Fruit fly (Drosophila melanogaster) whole organism: ENCODE measurements around the gene MsR1.

Experiments
- CG8478 ChIP-seq: fragments of >200 bp; optimal IDR thresholded peaks from 2 replicates; lab custom pipeline; 2018; ENCODE audit warnings: inconsistent platforms
- Dll ChIP-seq: fragments of >200 bp; optimal IDR thresholded peaks from 2 replicates; lab custom pipeline; 2017
- EcR ChIP-seq, 2 experiments: fragments of >200 bp; optimal IDR thresholded peaks; 2 replicates each; lab custom pipeline; 2017; ENCODE audit warnings: missing biosample characterization in 2 of 2, missing genetic modification characterization in 2 of 2, missing genetic modification reagents in 2 of 2
- pan ChIP-seq: fragments of >200 bp; optimal IDR thresholded peaks from 2 replicates; lab custom pipeline; 2017
- psq ChIP-seq: fragments of >200 bp; optimal IDR thresholded peaks from 2 replicates; lab custom pipeline; 2017
- usp ChIP-seq: fragments of >200 bp; optimal IDR thresholded peaks from 2 replicates; lab custom pipeline; 2017; ENCODE audit warnings: missing biosample characterization, missing genetic modification characterization, mixed read lengths

dm6 chr3L:2392745-2393435 lies 70.4 kb downstream of the MsR1 start:
- TF ChIP-seq usp (GFP tag; lab: Kevin White, UChicago): no peak
- TF ChIP-seq CG8478: no peak
- no peak for TF ChIP-seq pan (lab: Kevin White, UChicago)
- TF ChIP-seq EcR (GFP tag; optimal IDR thresholded peaks at IDR 0.05; lab: Kevin White, UChicago): no peak
- no peak for TF ChIP-seq psq (lab: Kevin White, UChicago)
- no peak for TF ChIP-seq Dll (lab: Kevin White, UChicago)
